Worm (Caenorhabditis elegans) whole organism, young adult: ENCODE measurements around the gene slc-9B.1.
A peak's percentile ranks its signal among the peaks of the same experiment; 100 is the strongest.

Source experiments
- F10E7.11 ChIP-seq: sonication (generic microtip); optimal IDR thresholded peaks from 2 replicates; lab custom pipeline; 2017; ENCODE audit warnings: mild to moderate bottlenecking, missing genetic modification characterization, moderate library complexity, missing compliant biosample characterization
- F39B2.1 ChIP-seq: fragments of 200-800 bp; sonication (Bioruptor generic); IDR thresholded peaks from 2 replicates; pipeline ENCODE4 v1.3.6; 2022; ENCODE audit warnings: missing genetic modification reagents, missing genetic modification characterization, missing compliant biosample characterization
- F57C9.4 ChIP-seq: sonication (generic microtip); optimal IDR thresholded peaks from 2 replicates; lab custom pipeline; 2017; ENCODE audit warnings: mild to moderate bottlenecking, missing genetic modification characterization, missing compliant biosample characterization
- T26A5.8 ChIP-seq: sonication (generic microtip); optimal IDR thresholded peaks from 2 replicates; lab custom pipeline; 2016; ENCODE audit warnings: missing genetic modification characterization, missing compliant biosample characterization
- Y53F4B.3 ChIP-seq: fragments of 200-800 bp; sonication (Bioruptor generic); IDR thresholded peaks from 2 replicates; pipeline ENCODE4 v1.3.6; 2022; ENCODE audit warnings: missing genetic modification reagents, missing genetic modification characterization, missing compliant biosample characterization
- aptf-3 ChIP-seq: fragments of 200-800 bp; sonication (Bioruptor generic); IDR thresholded peaks from 2 replicates; pipeline ENCODE4 v1.3.6; 2022; ENCODE audit warnings: missing genetic modification characterization, missing compliant biosample characterization
- atf-7 ChIP-seq: sonication (generic microtip); optimal IDR thresholded peaks from 2 replicates; lab custom pipeline; 2017; ENCODE audit warnings: mild to moderate bottlenecking, missing genetic modification characterization, missing compliant biosample characterization
- attf-3 ChIP-seq: fragments of 200-800 bp; sonication (Bioruptor generic); conservative IDR thresholded peaks from 2 replicates; pipeline ENCODE4 v1.3.6; 2022; ENCODE audit warnings: missing genetic modification reagents, missing genetic modification characterization, missing compliant biosample characterization
- attf-6 ChIP-seq: fragments of 200-800 bp; sonication (Bioruptor generic); IDR thresholded peaks from 2 replicates; pipeline ENCODE4 v1.3.6; 2022; ENCODE audit warnings: missing genetic modification reagents, missing genetic modification characterization, missing compliant biosample characterization
- ceh-27 ChIP-seq: fragments of 200-800 bp; sonication (Bioruptor generic); optimal IDR thresholded peaks from 2 replicates; lab custom pipeline; 2018; ENCODE audit warnings: mild to moderate bottlenecking, missing genetic modification characterization, moderate library complexity, missing compliant biosample characterization
- die-1 ChIP-seq: sonication (generic microtip); optimal IDR thresholded peaks from 2 replicates; lab custom pipeline; 2016; ENCODE audit warnings: missing genotype, mild to moderate bottlenecking, missing genetic modification characterization, missing compliant biosample characterization
- egrh-3 ChIP-seq: fragments of 200-800 bp; sonication (Bioruptor generic); IDR thresholded peaks from 2 replicates; pipeline ENCODE4 v1.3.6; 2022; ENCODE audit warnings: missing genetic modification reagents, missing genetic modification characterization, missing compliant biosample characterization
- ets-4 ChIP-seq: fragments of 200-800 bp; sonication (Bioruptor generic); optimal IDR thresholded peaks from 2 replicates; lab custom pipeline; 2018; ENCODE audit warnings: mild to moderate bottlenecking, missing genetic modification characterization, missing compliant biosample characterization
- fkh-3 ChIP-seq: sonication (generic microtip); optimal IDR thresholded peaks from 2 replicates; lab custom pipeline; 2016; ENCODE audit warnings: mild to moderate bottlenecking, missing genetic modification characterization, missing compliant biosample characterization
- lin-35 ChIP-seq, 3 experiments: fragments of 150-350 bp in 2 of 3; sonication (generic microtip) in 1 of 3; optimal IDR thresholded peaks; 2 replicates each; lab custom pipeline; 2014 to 2018; ENCODE audit warnings: missing biosample characterization in 3 of 3, missing genetic modification characterization in 3 of 3, missing genetic modification reagents in 3 of 3
- lin-40 ChIP-seq: sonication (generic microtip); optimal IDR thresholded peaks from 2 replicates; lab custom pipeline; 2016; ENCODE audit warnings: missing genetic modification characterization, mild to moderate bottlenecking, missing compliant biosample characterization, missing genotype, missing genetic modification reagents
- lsl-1 ChIP-seq: fragments of 200-800 bp; sonication (Bioruptor generic); optimal IDR thresholded peaks from 2 replicates; lab custom pipeline; 2018; ENCODE audit warnings: mild to moderate bottlenecking, missing genetic modification characterization, moderate library complexity, missing compliant biosample characterization
- madf-10 ChIP-seq: sonication (generic microtip); optimal IDR thresholded peaks from 2 replicates; lab custom pipeline; 2016; ENCODE audit warnings: mild to moderate bottlenecking, missing genetic modification characterization, missing compliant biosample characterization
- mxl-1 ChIP-seq: sonication (generic microtip); optimal IDR thresholded peaks from 2 replicates; lab custom pipeline; 2016; ENCODE audit warnings: missing genetic modification characterization, missing compliant biosample characterization
- nfya-2 ChIP-seq: fragments of 200-800 bp; sonication (Bioruptor generic); IDR thresholded peaks from 2 replicates; pipeline ENCODE4 v1.3.6; 2022; ENCODE audit warnings: missing genetic modification reagents, missing genetic modification characterization, missing compliant biosample characterization
- nfyb-1 ChIP-seq: fragments of 200-800 bp; sonication (Bioruptor generic); IDR thresholded peaks from 2 replicates; pipeline ENCODE4 v1.3.6; 2022; ENCODE audit warnings: missing genetic modification reagents, missing genetic modification characterization, missing compliant biosample characterization
- nhr-120 ChIP-seq: fragments of 200-800 bp; sonication (Bioruptor generic); IDR thresholded peaks from 2 replicates; pipeline ENCODE4 v1.3.6; 2022; ENCODE audit warnings: missing genetic modification characterization, missing compliant biosample characterization
- pha-4 ChIP-seq: fragments of 150-350 bp; sonication (generic microtip); optimal IDR thresholded peaks from 2 replicates; lab custom pipeline; 2014; ENCODE audit warnings: missing biosample characterization, missing genetic modification reagents, missing genetic modification characterization
- rec-8 ChIP-seq, 2 experiments: sonication (generic microtip); optimal IDR thresholded peaks; 2 replicates each; lab custom pipeline; 2016; ENCODE audit warnings: mild to moderate bottlenecking in 2 of 2, missing genetic modification characterization in 2 of 2, missing genetic modification reagents in 2 of 2, missing genotype in 2 of 2, missing biosample characterization in 1 of 2, missing compliant biosample characterization in 1 of 2, moderate library complexity in 1 of 2
- sdz-38 ChIP-seq: sonication (generic microtip); optimal IDR thresholded peaks from 2 replicates; lab custom pipeline; 2016; ENCODE audit warnings: missing genotype, missing genetic modification characterization, missing compliant biosample characterization
- sea-2 ChIP-seq: fragments of 200-800 bp; sonication (Bioruptor generic); IDR thresholded peaks from 2 replicates; pipeline ENCODE4 v1.3.6; 2022; ENCODE audit warnings: missing genetic modification characterization, missing compliant biosample characterization
- somi-1 ChIP-seq: fragments of 200-800 bp; sonication (Bioruptor generic); optimal IDR thresholded peaks from 2 replicates; lab custom pipeline; 2018; ENCODE audit warnings: mild to moderate bottlenecking, missing genetic modification characterization, missing compliant biosample characterization
- sptf-2 ChIP-seq: fragments of 200-800 bp; sonication (Bioruptor generic); optimal IDR thresholded peaks from 2 replicates; lab custom pipeline; 2018; ENCODE audit warnings: mild to moderate bottlenecking, missing genetic modification characterization, missing compliant biosample characterization
- tlf-1 ChIP-seq: fragments of 200-800 bp; sonication (Bioruptor generic); optimal IDR thresholded peaks from 2 replicates; lab custom pipeline; 2018; ENCODE audit warnings: mild to moderate bottlenecking, missing genetic modification characterization, missing compliant biosample characterization
- zfh-2 ChIP-seq: fragments of 200-800 bp; sonication (Bioruptor generic); conservative IDR thresholded peaks from 2 replicates; pipeline ENCODE4 v1.3.6; 2022; ENCODE audit warnings: missing genetic modification reagents, missing genetic modification characterization, missing compliant biosample characterization
- ztf-18 ChIP-seq: sonication (generic microtip); optimal IDR thresholded peaks from 2 replicates; lab custom pipeline; 2016; ENCODE audit warnings: missing genotype, mild to moderate bottlenecking, missing genetic modification characterization, missing compliant biosample characterization
- ztf-25 ChIP-seq: fragments of 200-800 bp; sonication (Bioruptor generic); IDR thresholded peaks from 2 replicates; pipeline ENCODE4 v1.3.6; 2022; ENCODE audit warnings: missing genetic modification reagents, missing genetic modification characterization, missing compliant biosample characterization
- ztf-28 ChIP-seq: fragments of 200-800 bp; sonication (Bioruptor generic); IDR thresholded peaks from 2 replicates; pipeline ENCODE4 v1.3.6; 2022; ENCODE audit warnings: missing genetic modification reagents, missing genetic modification characterization, missing compliant biosample characterization
- ztf-6 ChIP-seq: fragments of 200-800 bp; sonication (Bioruptor generic); IDR thresholded peaks from 2 replicates; pipeline ENCODE4 v1.3.6; 2022; ENCODE audit warnings: missing genetic modification reagents, missing genetic modification characterization, missing compliant biosample characterization

slc-9B.1 gene

DNA sequence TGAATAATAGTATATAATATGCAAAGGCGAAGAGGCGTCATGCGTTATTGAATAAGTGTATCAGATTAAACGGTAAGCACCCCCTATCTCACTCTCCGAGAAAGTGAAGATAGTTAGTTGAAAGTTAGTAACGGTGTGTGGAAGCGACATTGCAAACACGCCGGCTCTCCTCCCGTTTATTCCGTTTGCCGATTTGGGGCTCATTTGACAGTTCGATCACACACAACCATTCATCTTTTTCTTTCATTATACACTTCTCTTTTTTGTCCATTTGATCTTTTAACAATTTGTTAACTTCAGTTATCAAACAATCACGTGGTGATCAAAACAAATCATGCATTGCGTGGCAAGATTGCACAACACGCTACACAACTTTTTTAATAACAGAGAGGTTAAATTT lies at the start of gene slc-9B.1:
TSS of gene slc-9B.1 (plus strand) at position 301 of the 400 bp plus-strand sequence.
- TF ChIP-seq lin-40 (no peak), sdz-38 (tag; lab: Kevin White, UChicago) (no peak), egrh-3 (GFP tag; lab: Robert Waterston, UW) (no peak), ztf-25 (GFP tag; lab: Robert Waterston, UW) (no peak), somi-1 (GFP tag; lab: Kevin White, UChicago) (no peak), tlf-1 (no peak)

DNA sequence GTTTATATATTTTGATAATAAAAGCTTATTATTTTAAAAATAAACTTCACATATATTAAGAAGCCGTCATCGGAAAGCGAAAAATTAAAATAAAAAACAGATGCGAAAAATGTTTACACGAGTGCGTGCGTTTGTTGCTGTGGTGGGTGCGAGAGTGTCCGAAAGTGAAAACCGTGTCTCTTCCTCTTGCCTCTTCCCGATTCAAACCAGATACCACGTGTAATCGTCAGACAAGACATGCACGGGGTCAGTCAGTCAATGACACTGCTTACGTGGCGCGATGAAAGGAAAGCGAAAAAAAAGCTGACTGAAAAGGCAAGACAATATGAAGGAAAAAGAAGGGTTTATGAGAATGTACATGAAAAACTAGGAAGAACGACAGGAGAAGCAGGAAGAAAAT lies 48.5 kb upstream of the slc-9B.1 start:
- TF ChIP-seq lin-40: peak; percentile 16
- TF ChIP-seq nhr-120 (GFP tag; lab: Robert Waterston, UW): no peak
- no peak for TF ChIP-seq mxl-1
- no peak for TF ChIP-seq madf-10
- TF ChIP-seq atf-7 (tag; lab: Kevin White, UChicago): no peak
- no peak for TF ChIP-seq rec-8 (tag; optimal IDR thresholded peaks at IDR 0.05; lab: Kevin White, UChicago)
- TF ChIP-seq pha-4 (tag; lab: Kevin White, UChicago): no peak
- TF ChIP-seq ztf-18 (tag; lab: Kevin White, UChicago): no peak
- no peak for TF ChIP-seq T26A5.8

DNA sequence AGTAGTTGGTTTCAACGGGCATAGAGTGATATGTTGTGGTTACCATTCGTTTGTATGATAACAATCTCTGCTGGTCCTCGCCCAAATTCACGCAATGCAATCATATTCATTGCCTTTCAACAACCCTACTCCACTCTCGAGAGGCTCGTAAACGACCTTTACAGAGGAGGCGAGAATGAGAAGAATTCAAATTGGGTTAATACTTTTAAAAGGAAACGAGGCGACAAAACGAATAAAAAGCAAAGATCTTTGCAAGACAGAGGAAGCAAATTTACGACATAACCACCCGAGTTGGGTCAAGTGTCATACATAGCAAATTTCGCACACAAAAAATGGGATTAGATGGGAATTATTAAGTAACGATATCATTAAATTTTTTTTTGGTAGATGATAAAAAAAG lies 47.0 kb upstream of the slc-9B.1 start:
- TF ChIP-seq F39B2.1 (GFP tag; lab: Robert Waterston, UW) (no peak), lin-40 (no peak), ets-4 (GFP tag; lab: Kevin White, UChicago) (no peak), attf-3 (GFP tag; lab: Robert Waterston, UW) (no peak), egrh-3 (GFP tag; lab: Robert Waterston, UW) (no peak), attf-6 (no peak), die-1 (tag; lab: Kevin White, UChicago) (no peak), lsl-1 (GFP tag; lab: Kevin White, UChicago) (no peak), Y53F4B.3 (no peak), ztf-28 (GFP tag; lab: Robert Waterston, UW) (no peak), lin-35 (GFP tag; optimal IDR thresholded peaks at IDR 0.05; lab: Kevin White, UChicago) (no peak), F57C9.4 (tag; lab: Kevin White, UChicago) (no peak)

DNA sequence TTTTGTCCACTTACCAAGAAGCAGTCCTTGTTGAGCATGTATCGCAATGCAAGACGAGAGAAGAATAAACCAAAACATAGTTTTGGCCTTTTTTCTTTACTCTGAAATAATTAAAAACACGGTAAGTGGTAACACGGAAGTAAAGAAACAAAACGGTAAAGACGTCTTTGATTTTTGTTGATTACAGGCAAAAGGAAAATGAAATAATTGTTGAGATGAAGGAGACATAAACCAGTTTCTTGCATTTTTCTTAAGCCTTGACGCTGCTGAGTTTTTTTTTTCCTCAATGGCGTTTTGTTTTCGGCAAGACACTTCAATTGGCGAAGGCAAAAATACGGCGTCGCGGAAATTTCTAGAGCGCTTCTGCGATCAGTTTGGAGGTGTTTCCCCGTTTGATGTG lies 42.6 kb upstream of the slc-9B.1 start, which contains the start of gene zipt-13:
TSS of gene zipt-13 (minus strand) at position 101 of the 400 bp plus-strand sequence.
- no peak for TF ChIP-seq aptf-3 (GFP tag; lab: Robert Waterston, UW)
- peak; percentile 16 for TF ChIP-seq lin-40
- no peak for TF ChIP-seq ztf-6 (GFP tag; lab: Robert Waterston, UW)

DNA sequence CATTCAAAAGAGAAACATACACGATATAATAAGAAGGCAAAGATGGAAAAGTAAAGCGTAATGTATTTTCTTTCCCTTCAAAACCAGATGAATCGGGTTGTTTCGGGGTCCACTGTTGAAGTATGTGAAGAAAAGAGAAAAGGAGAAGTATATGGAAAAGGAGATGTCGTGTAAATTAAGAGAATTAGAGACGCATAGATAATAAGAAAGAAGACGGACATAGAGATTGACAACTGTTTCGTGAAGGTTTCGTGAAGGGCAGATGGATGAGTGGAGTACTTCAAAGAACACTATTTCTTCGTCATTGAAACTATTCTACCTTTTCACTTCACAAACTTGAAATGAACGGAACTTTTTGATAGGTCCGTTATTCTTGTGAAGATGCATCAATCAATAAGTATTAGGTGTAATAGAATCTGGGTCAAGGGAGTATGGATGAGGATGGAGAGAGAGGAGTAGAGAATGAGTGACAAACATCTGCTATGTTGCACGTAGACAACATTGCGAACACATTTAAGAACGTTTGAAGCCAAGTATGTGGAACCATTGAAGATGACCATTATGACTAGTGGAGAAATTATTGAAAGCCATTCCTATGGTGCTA lies 41.2 kb upstream of the slc-9B.1 start:
- TF ChIP-seq rec-8 (tag; optimal IDR thresholded peaks at IDR 0.05; lab: Kevin White, UChicago) (no peak), fkh-3 (no peak), nfya-2 (GFP tag; lab: Robert Waterston, UW) (no peak), F10E7.11 (tag; lab: Kevin White, UChicago) (no peak), sea-2 (no peak), atf-7 (tag; lab: Kevin White, UChicago) (no peak), attf-3 (GFP tag; lab: Robert Waterston, UW) (no peak), zfh-2 (GFP tag; lab: Robert Waterston, UW) (no peak), nfyb-1 (GFP tag; lab: Robert Waterston, UW) (no peak), ceh-27 (GFP tag; lab: Kevin White, UChicago) (no peak), sptf-2 (GFP tag; lab: Kevin White, UChicago) (no peak), Y53F4B.3 (no peak)
- TF ChIP-seq, all 124 proteins: peak for 0
